Worm (Caenorhabditis elegans) whole organism, L4 larva: ENCODE measurements around the gene hira-1.
"Not testable (repeated sequence)": the region's sequence is repeated elsewhere in the genome, so short reads cannot be mapped to it uniquely, and the experiment has no call there.

Experiments used
- D1046.2 ChIP-seq: fragments of 200-800 bp; sonication (Bioruptor generic); IDR thresholded peaks from 2 replicates; pipeline ENCODE4 v1.3.6; 2022; ENCODE audit warnings: missing genetic modification characterization, missing compliant biosample characterization
- F10B5.3 ChIP-seq: sonication (generic microtip); optimal IDR thresholded peaks from 2 replicates; lab custom pipeline; 2016; ENCODE audit warnings: mild to moderate bottlenecking, missing genetic modification characterization, missing compliant biosample characterization
- F37D6.2 ChIP-seq: sonication (generic microtip); optimal IDR thresholded peaks from 2 replicates; lab custom pipeline; 2016; ENCODE audit warnings: mild to moderate bottlenecking, missing genetic modification characterization, missing compliant biosample characterization
- F49E8.2 ChIP-seq: sonication (generic microtip); optimal IDR thresholded peaks from 2 replicates; lab custom pipeline; 2016; ENCODE audit warnings: missing compliant biosample characterization, mild to moderate bottlenecking, missing genetic modification characterization, borderline replicate concordance
- Y48G9A.11 ChIP-seq: fragments of 200-800 bp; sonication (Bioruptor generic); IDR thresholded peaks from 2 replicates; pipeline ENCODE4 v1.3.6; 2022; ENCODE audit warnings: missing genetic modification reagents, missing genetic modification characterization, missing compliant biosample characterization
- aly-2 ChIP-seq: sonication (generic microtip); optimal IDR thresholded peaks from 2 replicates; lab custom pipeline; 2018; ENCODE audit warnings: missing biosample characterization, missing genetic modification characterization
- ama-1 ChIP-seq: fragments of 150-350 bp; optimal IDR thresholded peaks from 2 replicates; lab custom pipeline; 2014; ENCODE audit warnings: inconsistent platforms, mixed read lengths
- ceh-20 ChIP-seq: fragments of 200-800 bp; sonication (Bioruptor generic); IDR thresholded peaks from 2 replicates; pipeline ENCODE4 v1.3.6; 2022; ENCODE audit warnings: missing genetic modification reagents, missing genetic modification characterization, missing compliant biosample characterization
- ceh-28 ChIP-seq: fragments of 150-350 bp; optimal IDR thresholded peaks from 2 replicates; lab custom pipeline; 2014; ENCODE audit warnings: missing biosample characterization, missing genetic modification reagents, missing genetic modification characterization
- dmd-9 ChIP-seq: fragments of 200-800 bp; sonication (Bioruptor generic); IDR thresholded peaks from 2 replicates; pipeline ENCODE4 v1.3.6; 2022; ENCODE audit warnings: missing genetic modification reagents, missing genetic modification characterization, missing compliant biosample characterization
- hmg-1.1 ChIP-seq: fragments of 200-800 bp; sonication (Bioruptor generic); IDR thresholded peaks from 2 replicates; pipeline ENCODE4 v1.3.6; 2022; ENCODE audit warnings: missing genetic modification reagents, missing genetic modification characterization, missing compliant biosample characterization
- jun-1 ChIP-seq: fragments of 150-350 bp; optimal IDR thresholded peaks from 2 replicates; lab custom pipeline; 2014; ENCODE audit warnings: missing biosample characterization, missing genetic modification reagents, missing genetic modification characterization
- lin-1 ChIP-seq: fragments of 200-800 bp; sonication (Bioruptor generic); IDR thresholded peaks from 2 replicates; pipeline ENCODE4 v1.3.6; 2022; ENCODE audit warnings: missing genetic modification reagents, missing genetic modification characterization, missing compliant biosample characterization
- lin-13 ChIP-seq: fragments of 150-350 bp; optimal IDR thresholded peaks from 2 replicates; lab custom pipeline; 2014; ENCODE audit warnings: missing biosample characterization, missing genetic modification reagents, missing genetic modification characterization
- lin-38 ChIP-seq: fragments of 200-800 bp; sonication (Bioruptor generic); IDR thresholded peaks from 2 replicates; pipeline ENCODE4 v1.3.6; 2022; ENCODE audit warnings: missing genetic modification reagents, missing genetic modification characterization, missing compliant biosample characterization
- lir-3 ChIP-seq: sonication (generic microtip); optimal IDR thresholded peaks from 2 replicates; lab custom pipeline; 2016; ENCODE audit warnings: mild to moderate bottlenecking, missing genetic modification characterization, missing compliant biosample characterization
- madf-5 ChIP-seq, 2 experiments: fragments of 200-800 bp; sonication (Bioruptor generic); IDR thresholded peaks; 2 replicates each; pipeline ENCODE4 v1.3.6; 2022; ENCODE audit warnings: missing compliant biosample characterization in 2 of 2, missing genetic modification characterization in 2 of 2
- mes-2 ChIP-seq: sonication (generic microtip); optimal IDR thresholded peaks from 2 replicates; lab custom pipeline; 2016; ENCODE audit warnings: missing genotype, mild to moderate bottlenecking, missing genetic modification characterization, missing compliant biosample characterization; ENCODE audit not compliant: poor library complexity, severe bottlenecking
- mxl-2 ChIP-seq: fragments of 200-800 bp; sonication (Bioruptor generic); conservative IDR thresholded peaks from 2 replicates; pipeline ENCODE4 v1.3.6; 2022; ENCODE audit warnings: missing genetic modification reagents, missing genetic modification characterization, missing compliant biosample characterization
- mxl-3 ChIP-seq: fragments of 200-800 bp; sonication (Bioruptor generic); optimal IDR thresholded peaks from 2 replicates; lab custom pipeline; 2018; ENCODE audit warnings: mild to moderate bottlenecking, missing genetic modification characterization, missing compliant biosample characterization
- nhr-111 ChIP-seq: fragments of 200-800 bp; sonication (Bioruptor generic); optimal IDR thresholded peaks from 2 replicates; lab custom pipeline; 2018; ENCODE audit warnings: mild to moderate bottlenecking, missing genetic modification characterization, missing compliant biosample characterization
- nhr-6 ChIP-seq: fragments of 150-350 bp; optimal IDR thresholded peaks from 2 replicates; lab custom pipeline; 2014; ENCODE audit warnings: missing biosample characterization, missing genetic modification characterization
- nhr-76 ChIP-seq: fragments of 150-350 bp; optimal IDR thresholded peaks from 2 replicates; lab custom pipeline; 2014; ENCODE audit warnings: missing biosample characterization, missing genetic modification characterization
- nhr-77 ChIP-seq: fragments of 150-350 bp; optimal IDR thresholded peaks from 2 replicates; lab custom pipeline; 2014; ENCODE audit warnings: missing biosample characterization, missing genetic modification characterization
- pha-4 ChIP-seq, 2 experiments: fragments of 150-350 bp in 1 of 2; fragments of 200-800 bp in 1 of 2; sonication (Bioruptor generic) in 1 of 2; IDR thresholded peaks in 1 of 2; optimal IDR thresholded peaks in 1 of 2; 2 replicates each; pipeline versions ENCODE4 v1.3.6 to Lab custom; 2014 to 2022; ENCODE audit warnings: missing genetic modification characterization in 2 of 2, missing genetic modification reagents in 2 of 2, missing biosample characterization in 1 of 2, missing compliant biosample characterization in 1 of 2
- php-3 ChIP-seq: fragments of 200-800 bp; sonication (Bioruptor generic); IDR thresholded peaks from 2 replicates; pipeline ENCODE4 v1.3.6; 2022; ENCODE audit warnings: missing genetic modification reagents, missing genetic modification characterization, missing compliant biosample characterization
- rbr-2 ChIP-seq: sonication (generic microtip); optimal IDR thresholded peaks from 2 replicates; lab custom pipeline; 2016; ENCODE audit warnings: missing genotype, missing genetic modification characterization, missing compliant biosample characterization
- saeg-2 ChIP-seq: fragments of 200-800 bp; sonication (Bioruptor generic); IDR thresholded peaks from 2 replicates; pipeline ENCODE4 v1.3.6; 2022; ENCODE audit warnings: missing genetic modification reagents, missing genetic modification characterization, missing compliant biosample characterization
- set-16 ChIP-seq: fragments of 200-800 bp; sonication (Bioruptor generic); IDR thresholded peaks from 2 replicates; pipeline ENCODE4 v1.3.6; 2022; ENCODE audit warnings: missing genetic modification reagents, missing genetic modification characterization, missing compliant biosample characterization
- tag-97 ChIP-seq: fragments of 200-800 bp; sonication (Bioruptor generic); IDR thresholded peaks from 2 replicates; pipeline ENCODE4 v1.3.6; 2022; ENCODE audit warnings: missing genetic modification characterization, missing compliant biosample characterization
- tra-1 ChIP-seq: fragments of 200-800 bp; sonication (Bioruptor generic); IDR thresholded peaks from 2 replicates; pipeline ENCODE4 v1.3.6; 2022; ENCODE audit warnings: missing genetic modification reagents, missing genetic modification characterization, missing compliant biosample characterization
- unc-130 ChIP-seq: sonication (generic microtip); optimal IDR thresholded peaks from 2 replicates; lab custom pipeline; 2016; ENCODE audit warnings: missing genetic modification reagents, missing genetic modification characterization, missing compliant biosample characterization
- unc-62 ChIP-seq, 3 experiments: fragments of 150-350 bp in 1 of 3; sonication (generic microtip); optimal IDR thresholded peaks in 2 of 3; peaks in 1 of 3; 1 replicate in 1 of 3; 2 replicates in 2 of 3; lab custom pipeline; 2014 to 2017; ENCODE audit warnings: missing biosample characterization in 3 of 3, missing genetic modification characterization in 3 of 3, missing genetic modification reagents in 3 of 3, missing genotype in 1 of 3
- vab-7 ChIP-seq: fragments of 200-800 bp; sonication (Bioruptor generic); IDR thresholded peaks from 2 replicates; pipeline ENCODE4 v1.3.6; 2022; ENCODE audit warnings: missing genetic modification reagents, missing genetic modification characterization, missing compliant biosample characterization
- zip-2 ChIP-seq: fragments of 150-350 bp; optimal IDR thresholded peaks from 2 replicates; lab custom pipeline; 2014; ENCODE audit warnings: missing biosample characterization, missing genetic modification characterization
- ztf-11 ChIP-seq: fragments of 150-350 bp; optimal IDR thresholded peaks from 2 replicates; lab custom pipeline; 2014; ENCODE audit warnings: missing biosample characterization, missing genetic modification characterization
- ztf-7 ChIP-seq: fragments of 150-350 bp; optimal IDR thresholded peaks from 2 replicates; lab custom pipeline; 2014; ENCODE audit warnings: missing biosample characterization, missing genetic modification characterization

The hira-1 gene

ce11 chrIII:5211137-5211648, 20.3 kb downstream of the hira-1 start (continued):
- TF ChIP-seq pha-4 (GFP tag; IDR thresholded peaks at IDR 0.05; lab: Robert Waterston, UW) (peak; percentile 82), lir-3 (tag; lab: Kevin White, UChicago) (peak; percentile 43), madf-5 (GFP tag; IDR thresholded peaks at IDR 0.05; lab: Robert Waterston, UW) (peak in 1 of 2 experiments; percentile 26; a peak in 1 of 4 replicates), mes-2 (tag; lab: Kevin White, UChicago) (peak; percentile 23), hmg-1.1 (GFP tag; lab: Robert Waterston, UW) (peak; percentile 81; the same call in 1 of the 2 replicates), dmd-9 (GFP tag; lab: Robert Waterston, UW) (0 out of 2 replicates have a peak, but pooled peaks have one; percentile 8), Y48G9A.11 (GFP tag; lab: Robert Waterston, UW) (peak; percentile 70; the same call in 1 of the 2 replicates), nhr-6 (tag; lab: Kevin White, UChicago) (peak; percentile 29), tra-1 (peak; percentile 73; the same call in 1 of the 2 replicates), php-3 (GFP tag; lab: Robert Waterston, UW) (peak; percentile 76), rbr-2 (tag; lab: Kevin White, UChicago) (peak; percentile 78), nhr-111 (GFP tag; lab: Kevin White, UChicago) (peak; percentile 35), D1046.2 (GFP tag; lab: Robert Waterston, UW) (0 out of 2 replicates have a peak, but pooled peaks have one; percentile 49), jun-1 (tag; lab: Kevin White, UChicago) (peak; percentile 45), F10B5.3 (peak; percentile 67)
- not testable (repeated sequence) for TF ChIP-seq pha-4 (tag; optimal IDR thresholded peaks at IDR 0.05; lab: Kevin White, UChicago)

DNA sequence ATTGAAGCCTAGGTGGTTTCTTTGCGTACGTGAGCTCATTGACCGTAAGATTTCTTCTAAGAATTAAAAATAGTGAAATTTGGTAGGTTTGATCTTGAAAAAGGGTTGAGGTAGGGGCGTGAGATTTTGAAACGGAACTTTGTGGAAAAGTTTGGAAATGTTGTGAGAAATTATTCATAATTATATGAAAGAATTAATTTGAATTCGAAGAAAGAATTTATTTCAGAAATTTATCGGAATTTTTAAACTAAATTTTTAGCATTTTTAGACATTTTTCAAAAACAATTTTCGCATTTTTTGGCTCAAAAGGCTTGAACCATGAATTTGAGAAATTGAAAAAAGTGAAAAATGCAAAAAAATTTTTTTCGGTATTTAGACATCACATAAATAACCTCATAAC, 23.2 kb downstream of the hira-1 start:
- TF ChIP-seq ama-1 (lab: Kevin White, UChicago) = no peak
- peak in 1 of 2 experiments; percentile 90 for TF ChIP-seq unc-62 (GFP tag; optimal IDR thresholded peaks at IDR 0.05 in 1 of 2; lab: Kevin White, UChicago)
- no peak for TF ChIP-seq unc-62 (tag; optimal IDR thresholded peaks at IDR 0.05; lab: Kevin White, UChicago)

- TF ChIP-seq F49E8.2 (tag; lab: Kevin White, UChicago) = no peak
- TF ChIP-seq vab-7 (GFP tag; lab: Robert Waterston, UW) = no peak
- TF ChIP-seq ztf-11 (tag; lab: Kevin White, UChicago) = no peak
- no peak for TF ChIP-seq zip-2 (tag; lab: Kevin White, UChicago)
- no peak for TF ChIP-seq F37D6.2
- no peak for TF ChIP-seq hmg-1.1 (GFP tag; lab: Robert Waterston, UW)
- TF ChIP-seq lin-1 (GFP tag; lab: Robert Waterston, UW) = no peak
- no peak for TF ChIP-seq aly-2 (tag; lab: Kevin White, UChicago)
- no peak for TF ChIP-seq lin-38 (GFP tag; lab: Robert Waterston, UW)
- TF ChIP-seq mxl-2 (GFP tag; lab: Robert Waterston, UW) = no peak
- TF ChIP-seq nhr-77 (tag; lab: Kevin White, UChicago) = no peak
- TF ChIP-seq ceh-28 = no peak
- TF ChIP-seq lin-13 (GFP tag; lab: Kevin White, UChicago) = no peak
- no peak for TF ChIP-seq tag-97 (GFP tag; lab: Robert Waterston, UW)
Measured at ce11 chrIII:5215375-5215774, 24.5 kb downstream of the hira-1 start, which contains the start of gene ZC155.4. ZC155.4 (minus strand) TSS chrIII:5215475.

- no peak for TF ChIP-seq nhr-76 (tag; lab: Kevin White, UChicago)
- no peak for TF ChIP-seq saeg-2
- TF ChIP-seq ztf-7 (tag; lab: Kevin White, UChicago) = no peak
- TF ChIP-seq mxl-3 = no peak
- no peak for TF ChIP-seq nhr-6 (tag; lab: Kevin White, UChicago)
- TF ChIP-seq ceh-20 (GFP tag; lab: Robert Waterston, UW) = no peak
- no peak for TF ChIP-seq set-16 (GFP tag; lab: Robert Waterston, UW)
- no peak for TF ChIP-seq unc-130 (GFP tag; lab: Kevin White, UChicago)
- TF ChIP-seq, all 104 proteins: peak for 0
Measured at ce11 chrIII:5217511-5217910, 26.6 kb downstream of the hira-1 start, which contains the start of gene cutl-19. cutl-19 (minus strand) TSS chrIII:5217611.
